Worm (Caenorhabditis elegans): ENCODE measurements around the gene cutl-24.

The cutl-24 gene

DNA sequence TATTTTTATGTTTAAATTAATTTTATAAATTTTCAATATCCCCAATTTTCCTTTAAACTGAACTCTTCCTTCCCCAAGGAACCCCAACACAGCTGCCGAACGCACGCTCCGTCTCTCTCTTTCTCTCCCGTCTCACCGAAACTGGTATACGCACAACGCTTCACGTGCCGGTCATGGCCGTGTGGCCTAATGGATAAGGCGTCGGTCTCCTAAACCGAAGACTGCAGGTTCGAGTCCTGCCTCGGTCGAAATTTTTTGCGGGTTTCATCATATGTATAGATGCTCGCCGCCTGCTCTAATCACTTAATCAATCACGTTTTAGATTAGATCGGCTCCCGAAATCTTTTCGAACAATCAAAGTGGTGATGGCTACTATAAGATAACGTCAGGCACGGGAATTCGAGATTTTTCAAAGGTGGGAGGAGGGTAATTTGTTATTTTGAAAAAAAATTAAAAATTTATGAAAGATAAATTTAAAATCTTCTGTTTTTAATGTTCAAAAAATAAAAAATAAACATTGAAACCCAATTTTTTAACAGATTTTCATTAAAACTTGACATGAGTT is 21.0 kb upstream of the cutl-24 start (continued):
- TF ChIP-seq spr-1 (tag; optimal IDR thresholded peaks at IDR 0.05) = peak; percentile 43
- peak; percentile 89 for TF ChIP-seq pha-4 (GFP tag; IDR thresholded peaks at IDR 0.05)
- no peak for TF ChIP-seq pha-4 (tag; optimal IDR thresholded peaks at IDR 0.05)
- TF ChIP-seq nhr-77 (tag; optimal IDR thresholded peaks at IDR 0.05) = no peak
- no peak for TF ChIP-seq nhr-25 (tag; optimal IDR thresholded peaks at IDR 0.05; ENCODE audit: borderline replicate concordance, insufficient read depth)
- peak; percentile 56 for TF ChIP-seq Y48G9A.11 (GFP tag; IDR thresholded peaks at IDR 0.05)
- no peak for TF ChIP-seq ztf-11 (tag; optimal IDR thresholded peaks at IDR 0.05)
- no peak for TF ChIP-seq egl-27 (tag; optimal IDR thresholded peaks at IDR 0.05)
- peak; percentile 86 for TF ChIP-seq dmd-8 (GFP tag; IDR thresholded peaks at IDR 0.05)
- peak; percentile 51; the same call in 1 of the 2 replicates for TF ChIP-seq daf-19 (GFP tag; conservative IDR thresholded peaks at IDR 0.05)
- no peak for TF ChIP-seq ceh-82 (tag; optimal IDR thresholded peaks at IDR 0.05)
- no peak for TF ChIP-seq R02D3.7 (tag; optimal IDR thresholded peaks at IDR 0.05)
- no peak for TF ChIP-seq cey-2 (tag; optimal IDR thresholded peaks at IDR 0.05; ENCODE audit: borderline replicate concordance, insufficient read depth)
- no peak for TF ChIP-seq nhr-48 (tag; optimal IDR thresholded peaks at IDR 0.05)
- TF ChIP-seq nhr-11 (tag; optimal IDR thresholded peaks at IDR 0.05) = peak; percentile 62
- TF ChIP-seq lin-1 (GFP tag; IDR thresholded peaks at IDR 0.05) = peak; percentile 68; the same call in 1 of the 2 replicates
- TF ChIP-seq snpc-1.2 (GFP tag; IDR thresholded peaks at IDR 0.05) = peak; percentile 84
- no peak for TF ChIP-seq ceh-32 (tag; optimal IDR thresholded peaks at IDR 0.05; ENCODE audit: poor library complexity)
- TF ChIP-seq hif-1 (tag; optimal IDR thresholded peaks at IDR 0.05) = peak in 1 of 2 experiments; percentile 75
- no peak for TF ChIP-seq unc-39 (tag; optimal IDR thresholded peaks at IDR 0.05)
- peak; percentile 73 for TF ChIP-seq mep-1 (tag; optimal IDR thresholded peaks at IDR 0.05)
- TF ChIP-seq arid-1 (GFP tag; conservative IDR thresholded peaks at IDR 0.05) = peak; percentile 67
- peak; percentile 57 for TF ChIP-seq set-16 (GFP tag; IDR thresholded peaks at IDR 0.05)
- peak; percentile 72 for TF ChIP-seq mxl-3 (GFP tag; optimal IDR thresholded peaks at IDR 0.05)
- TF ChIP-seq zfp-3 (GFP tag; conservative IDR thresholded peaks at IDR 0.05) = no peak; the same call in 1 of the 2 replicates
- no peak for TF ChIP-seq lin-29 (GFP tag; IDR thresholded peaks at IDR 0.05)
- peak; percentile 77; the same call in 1 of the 2 replicates for TF ChIP-seq tra-1 (GFP tag; IDR thresholded peaks at IDR 0.05)
- TF ChIP-seq lsy-2 (tag; optimal IDR thresholded peaks at IDR 0.05) = no peak
- TF ChIP-seq hlh-11 (tag; optimal IDR thresholded peaks at IDR 0.05) = peak; percentile 64
- TF ChIP-seq lin-38 (GFP tag; IDR thresholded peaks at IDR 0.05) = peak; percentile 75
- 0 out of 2 replicates have a peak, but pooled peaks have one; percentile 21 for TF ChIP-seq zip-11 (GFP tag; IDR thresholded peaks at IDR 0.05)
- peak; percentile 8 for TF ChIP-seq nhr-28 (tag; optimal IDR thresholded peaks at IDR 0.05)
- TF ChIP-seq zfp-2 (tag; optimal IDR thresholded peaks at IDR 0.05) = peak; percentile 43
- TF ChIP-seq aly-2 (tag; optimal IDR thresholded peaks at IDR 0.05) = no peak
- peak; percentile 40 for TF ChIP-seq gei-8 (GFP tag; optimal IDR thresholded peaks at IDR 0.05)
- no peak for TF ChIP-seq zip-2 (tag; optimal IDR thresholded peaks at IDR 0.05)
- TF ChIP-seq lin-39 (tag; optimal IDR thresholded peaks at IDR 0.05) = no peak
- peak; percentile 97 for TF ChIP-seq aha-1 (tag)
- no peak for TF ChIP-seq fos-1 (tag; optimal IDR thresholded peaks at IDR 0.05)
- TF ChIP-seq egl-43 (GFP tag; IDR thresholded peaks at IDR 0.05) = peak; percentile 92
- TF ChIP-seq lir-3 (tag; optimal IDR thresholded peaks at IDR 0.05) = peak; percentile 64
- TF ChIP-seq nhr-237 (tag; optimal IDR thresholded peaks at IDR 0.05) = no peak
- TF ChIP-seq rbr-2 (tag; optimal IDR thresholded peaks at IDR 0.05) = peak; percentile 60
- peak; percentile 71 for TF ChIP-seq dmd-6 (GFP tag; IDR thresholded peaks at IDR 0.05)
- no peak for TF ChIP-seq nhr-102 (tag; optimal IDR thresholded peaks at IDR 0.05)
- peak in 1 of 2 experiments; percentile 81; a peak in 1 of 4 replicates for TF ChIP-seq madf-5 (GFP tag; IDR thresholded peaks at IDR 0.05)
- TF ChIP-seq hmg-1.1 (GFP tag; IDR thresholded peaks at IDR 0.05) = peak; percentile 95
- TF ChIP-seq ceh-28 (tag; optimal IDR thresholded peaks at IDR 0.05) = no peak
- TF ChIP-seq lin-13 (GFP tag; optimal IDR thresholded peaks at IDR 0.05) = peak; percentile 17
- TF ChIP-seq mdt-29 (GFP tag; IDR thresholded peaks at IDR 0.05) = 0 out of 2 replicates have a peak, but pooled peaks have one; percentile 41
- peak; percentile 79 for TF ChIP-seq D1046.2 (GFP tag; IDR thresholded peaks at IDR 0.05)
